Worm (Caenorhabditis elegans) whole organism, young adult: Measurements from ENCODE around the gene mrpl-35.

Experiments used
- C17E4.6 ChIP-seq: fragments of 200-800 bp; sonication (Bioruptor generic); IDR thresholded peaks from 2 replicates; pipeline ENCODE4 v1.3.6; 2022; ENCODE audit warnings: missing genetic modification reagents, missing genetic modification characterization, missing compliant biosample characterization
- F10E7.11 ChIP-seq: sonication (generic microtip); optimal IDR thresholded peaks from 2 replicates; lab custom pipeline; 2017; ENCODE audit warnings: mild to moderate bottlenecking, missing genetic modification characterization, moderate library complexity, missing compliant biosample characterization
- F23B12.7 ChIP-seq: sonication (generic microtip); optimal IDR thresholded peaks from 2 replicates; lab custom pipeline; 2017; ENCODE audit warnings: missing genetic modification characterization, mild to moderate bottlenecking, missing compliant biosample characterization, antibody characterized with exemption, moderate library complexity; ENCODE audit not compliant: insufficient read depth
- F33H1.4 ChIP-seq: fragments of 200-800 bp; sonication (Bioruptor generic); IDR thresholded peaks from 2 replicates; pipeline ENCODE4 v1.3.6; 2022; ENCODE audit warnings: missing genetic modification reagents, missing genetic modification characterization, missing compliant biosample characterization
- F37B4.10 ChIP-seq: fragments of 200-800 bp; sonication (Bioruptor generic); IDR thresholded peaks from 2 replicates; pipeline ENCODE4 v1.3.6; 2022; ENCODE audit warnings: missing genetic modification characterization, missing compliant biosample characterization
- F49E8.2 ChIP-seq: sonication (generic microtip); optimal IDR thresholded peaks from 3 replicates; lab custom pipeline; 2017; ENCODE audit warnings: missing genetic modification characterization, mild to moderate bottlenecking, missing compliant biosample characterization, antibody characterized with exemption, moderate library complexity; ENCODE audit not compliant: insufficient read depth
- F52B5.7 ChIP-seq: sonication (generic microtip); optimal IDR thresholded peaks from 2 replicates; lab custom pipeline; 2016; ENCODE audit warnings: mild to moderate bottlenecking, missing genetic modification characterization, missing compliant biosample characterization
- F55B11.4 ChIP-seq: sonication (generic microtip); optimal IDR thresholded peaks from 2 replicates; lab custom pipeline; 2016; ENCODE audit warnings: missing compliant biosample characterization, missing genetic modification characterization, borderline replicate concordance; ENCODE audit not compliant: insufficient read depth
- F57A8.1 ChIP-seq: fragments of 200-800 bp; sonication (Bioruptor generic); optimal IDR thresholded peaks from 2 replicates; lab custom pipeline; 2018; ENCODE audit warnings: mild to moderate bottlenecking, missing genetic modification characterization, moderate library complexity, missing compliant biosample characterization
- K11D2.4 ChIP-seq: fragments of 200-800 bp; sonication (Bioruptor generic); IDR thresholded peaks from 2 replicates; pipeline ENCODE4 v1.3.6; 2022; ENCODE audit warnings: missing genetic modification reagents, missing genetic modification characterization, missing compliant biosample characterization
- Y53G8AR.9 ChIP-seq: fragments of 200-800 bp; sonication (Bioruptor generic); conservative IDR thresholded peaks from 2 replicates; pipeline ENCODE4 v1.3.6; 2022; ENCODE audit warnings: missing genetic modification reagents, missing genetic modification characterization, missing compliant biosample characterization
- Y95B8A.8 ChIP-seq: fragments of 200-800 bp; sonication (Bioruptor generic); IDR thresholded peaks from 2 replicates; pipeline ENCODE4 v1.3.6; 2022; ENCODE audit warnings: missing genetic modification reagents, missing genetic modification characterization, missing compliant biosample characterization
- akir-1 ChIP-seq: fragments of 200-800 bp; sonication (Bioruptor generic); optimal IDR thresholded peaks from 2 replicates; lab custom pipeline; 2018; ENCODE audit warnings: mild to moderate bottlenecking, missing genetic modification characterization, moderate library complexity, missing compliant biosample characterization
- atf-7 ChIP-seq: sonication (generic microtip); optimal IDR thresholded peaks from 2 replicates; lab custom pipeline; 2017; ENCODE audit warnings: mild to moderate bottlenecking, missing genetic modification characterization, missing compliant biosample characterization
- bed-2 ChIP-seq: fragments of 200-800 bp; sonication (Bioruptor generic); IDR thresholded peaks from 2 replicates; pipeline ENCODE4 v1.3.6; 2022; ENCODE audit warnings: missing genetic modification reagents, missing genetic modification characterization, missing compliant biosample characterization
- cebp-2 ChIP-seq: fragments of 200-800 bp; sonication (Bioruptor generic); IDR thresholded peaks from 2 replicates; pipeline ENCODE4 v1.3.6; 2022; ENCODE audit warnings: missing genetic modification characterization, missing compliant biosample characterization
- ceh-100 ChIP-seq: fragments of 200-800 bp; sonication (Bioruptor generic); IDR thresholded peaks from 2 replicates; pipeline ENCODE4 v1.3.6; 2022; ENCODE audit warnings: missing genetic modification reagents, missing genetic modification characterization, missing compliant biosample characterization
- ceh-40 ChIP-seq: fragments of 200-800 bp; sonication (Bioruptor generic); IDR thresholded peaks from 2 replicates; pipeline ENCODE4 v1.3.6; 2022; ENCODE audit warnings: missing genetic modification characterization, missing compliant biosample characterization
- ceh-79 ChIP-seq: sonication (generic microtip); optimal IDR thresholded peaks from 2 replicates; lab custom pipeline; 2017; ENCODE audit warnings: mild to moderate bottlenecking, missing genetic modification characterization, missing compliant biosample characterization
- egl-18 ChIP-seq: fragments of 200-800 bp; sonication (Bioruptor generic); IDR thresholded peaks from 2 replicates; pipeline ENCODE4 v1.3.6; 2022; ENCODE audit warnings: missing genetic modification reagents, missing genetic modification characterization, missing compliant biosample characterization
- ekl-4 ChIP-seq: fragments of 200-800 bp; sonication (Bioruptor generic); IDR thresholded peaks from 2 replicates; pipeline ENCODE4 v1.3.6; 2022; ENCODE audit warnings: missing genetic modification reagents, missing genetic modification characterization, missing compliant biosample characterization
- hlh-12 ChIP-seq: sonication (generic microtip); optimal IDR thresholded peaks from 2 replicates; lab custom pipeline; 2016; ENCODE audit warnings: missing genetic modification characterization, missing compliant biosample characterization
- hlh-26 ChIP-seq: fragments of 200-800 bp; sonication (Bioruptor generic); conservative IDR thresholded peaks from 2 replicates; pipeline ENCODE4 v1.3.6; 2022; ENCODE audit warnings: missing genetic modification reagents, missing genetic modification characterization, missing compliant biosample characterization
- lin-54 ChIP-seq: fragments of 200-800 bp; sonication (Bioruptor generic); optimal IDR thresholded peaks from 2 replicates; lab custom pipeline; 2018; ENCODE audit warnings: mild to moderate bottlenecking, missing genetic modification characterization, missing compliant biosample characterization
- madf-10 ChIP-seq: sonication (generic microtip); optimal IDR thresholded peaks from 2 replicates; lab custom pipeline; 2016; ENCODE audit warnings: mild to moderate bottlenecking, missing genetic modification characterization, missing compliant biosample characterization
- mel-28 ChIP-seq: sonication (generic microtip); optimal IDR thresholded peaks from 2 replicates; lab custom pipeline; 2016; ENCODE audit warnings: borderline replicate concordance, mild to moderate bottlenecking, missing genetic modification characterization, missing compliant biosample characterization
- mes-4 ChIP-seq: sonication (generic microtip); optimal IDR thresholded peaks from 2 replicates; lab custom pipeline; 2016; ENCODE audit warnings: missing genotype, missing genetic modification characterization, missing compliant biosample characterization
- nfya-1 ChIP-seq: sonication (generic microtip); optimal IDR thresholded peaks from 2 replicates; lab custom pipeline; 2017; ENCODE audit warnings: antibody characterized with exemption, missing compliant biosample characterization, missing genetic modification characterization, borderline replicate concordance; ENCODE audit not compliant: insufficient read depth
- nfyb-1 ChIP-seq: fragments of 200-800 bp; sonication (Bioruptor generic); IDR thresholded peaks from 2 replicates; pipeline ENCODE4 v1.3.6; 2022; ENCODE audit warnings: missing genetic modification reagents, missing genetic modification characterization, missing compliant biosample characterization
- nhr-80 ChIP-seq: sonication (generic microtip); optimal IDR thresholded peaks from 2 replicates; lab custom pipeline; 2016; ENCODE audit warnings: missing genetic modification characterization, missing compliant biosample characterization
- rpc-1 ChIP-seq, 2 experiments: fragments of 150-350 bp in 1 of 2; sonication (generic microtip) in 1 of 2; optimal IDR thresholded peaks; 2 replicates each; lab custom pipeline; 2014 to 2018; ENCODE audit warnings: missing biosample characterization in 1 of 2, missing genetic modification characterization in 1 of 2, missing genetic modification reagents in 1 of 2, missing genotype in 1 of 2
- snpc-1.1 ChIP-seq: sonication (generic microtip); optimal IDR thresholded peaks from 2 replicates; lab custom pipeline; 2017; ENCODE audit warnings: missing genetic modification characterization, mild to moderate bottlenecking, missing compliant biosample characterization, antibody characterized with exemption, moderate library complexity, missing genotype, missing genetic modification reagents; ENCODE audit not compliant: insufficient read depth
- snpc-1.3 ChIP-seq: sonication (generic microtip); optimal IDR thresholded peaks from 2 replicates; lab custom pipeline; 2017; ENCODE audit warnings: missing genetic modification characterization, mild to moderate bottlenecking, missing compliant biosample characterization, antibody characterized with exemption, moderate library complexity, missing genotype, missing genetic modification reagents; ENCODE audit not compliant: insufficient read depth
- snpc-3.4 ChIP-seq: sonication (generic microtip); optimal IDR thresholded peaks from 2 replicates; lab custom pipeline; 2017; ENCODE audit warnings: missing genetic modification characterization, mild to moderate bottlenecking, missing compliant biosample characterization, antibody characterized with exemption, moderate library complexity, missing genotype, missing genetic modification reagents
- snpc-4 ChIP-seq, 5 experiments: fragments of 150-350 bp in 1 of 5; sonication (generic microtip) in 4 of 5; optimal IDR thresholded peaks; 2 replicates each; lab custom pipeline; 2014 to 2018; ENCODE audit warnings: missing genetic modification characterization in 5 of 5, missing biosample characterization in 3 of 5, antibody characterized with exemption in 2 of 5, mild to moderate bottlenecking in 2 of 5, missing compliant biosample characterization in 2 of 5, missing genotype in 2 of 5, moderate library complexity in 2 of 5, missing genetic modification reagents in 1 of 5
- sptf-2 ChIP-seq: fragments of 200-800 bp; sonication (Bioruptor generic); optimal IDR thresholded peaks from 2 replicates; lab custom pipeline; 2018; ENCODE audit warnings: mild to moderate bottlenecking, missing genetic modification characterization, missing compliant biosample characterization
- tbx-9 ChIP-seq: sonication (generic microtip); optimal IDR thresholded peaks from 2 replicates; lab custom pipeline; 2016; ENCODE audit warnings: borderline replicate concordance, missing genetic modification characterization, inconsistent platforms, missing compliant biosample characterization
- unc-130 ChIP-seq: sonication (generic microtip); optimal IDR thresholded peaks from 2 replicates; lab custom pipeline; 2016; ENCODE audit warnings: missing genetic modification reagents, missing genetic modification characterization, missing compliant biosample characterization
- unc-62 ChIP-seq: fragments of 150-350 bp; optimal IDR thresholded peaks from 2 replicates; lab custom pipeline; 2014; ENCODE audit warnings: missing biosample characterization, missing genetic modification reagents, missing genetic modification characterization
- ztf-25 ChIP-seq: fragments of 200-800 bp; sonication (Bioruptor generic); IDR thresholded peaks from 2 replicates; pipeline ENCODE4 v1.3.6; 2022; ENCODE audit warnings: missing genetic modification reagents, missing genetic modification characterization, missing compliant biosample characterization
- ztf-28 ChIP-seq: fragments of 200-800 bp; sonication (Bioruptor generic); IDR thresholded peaks from 2 replicates; pipeline ENCODE4 v1.3.6; 2022; ENCODE audit warnings: missing genetic modification reagents, missing genetic modification characterization, missing compliant biosample characterization
- ztf-3 ChIP-seq: fragments of 200-800 bp; sonication (Bioruptor generic); optimal IDR thresholded peaks from 2 replicates; lab custom pipeline; 2018; ENCODE audit warnings: mild to moderate bottlenecking, missing genetic modification characterization, missing compliant biosample characterization

mrpl-35 gene

ce11 chrIII:3480950-3481349 is 29.1 kb upstream of the mrpl-35 start:
- no peak for TF ChIP-seq nhr-80 (tag; lab: Kevin White, UChicago)

- TF ChIP-seq snpc-1.1 (no peak), F57A8.1 (GFP tag; lab: Kevin White, UChicago) (no peak), K11D2.4 (GFP tag; lab: Robert Waterston, UW) (no peak), F10E7.11 (tag; lab: Kevin White, UChicago) (no peak), madf-10 (tag; lab: Kevin White, UChicago) (no peak), ztf-3 (no peak), ztf-28 (no peak), F33H1.4 (GFP tag; lab: Robert Waterston, UW) (no peak), lin-54 (GFP tag; lab: Kevin White, UChicago) (no peak), nfyb-1 (GFP tag; lab: Robert Waterston, UW) (no peak), ztf-25 (GFP tag; lab: Robert Waterston, UW) (no peak), Y95B8A.8 (no peak), mes-4 (tag; lab: Kevin White, UChicago) (no peak), ceh-40 (GFP tag; lab: Robert Waterston, UW) (no peak), C17E4.6 (GFP tag; lab: Robert Waterston, UW) (no peak), mel-28 (no peak), tbx-9 (tag; lab: Kevin White, UChicago) (no peak)
These were observed 27.7 kb upstream of the mrpl-35 start, which contains the start of gene C34C12.6 for ce11 chrIII:3482291-3482690. Gene C34C12.6 (plus strand): TSS chrIII:3482591.

- no peak for TF ChIP-seq ceh-79
- no peak for TF ChIP-seq nfya-1
- TF ChIP-seq ceh-100 (GFP tag; lab: Robert Waterston, UW): no peak
- TF ChIP-seq bed-2 (GFP tag; lab: Robert Waterston, UW): no peak
- no peak for TF ChIP-seq F55B11.4 (tag; lab: Kevin White, UChicago)
- no peak for TF ChIP-seq hlh-12 (tag; lab: Kevin White, UChicago)
- TF ChIP-seq egl-18: no peak
- TF ChIP-seq F52B5.7 (tag; lab: Kevin White, UChicago): no peak
- TF ChIP-seq ztf-3: no peak
- no peak for TF ChIP-seq atf-7
These were observed 25.0 kb upstream of the mrpl-35 start for ce11 chrIII:3484995-3485394.

- TF ChIP-seq unc-130 (GFP tag; lab: Kevin White, UChicago): no peak
- no peak for TF ChIP-seq ceh-100 (GFP tag; lab: Robert Waterston, UW)
- TF ChIP-seq ceh-79: no peak
- no peak for TF ChIP-seq ztf-28
- no peak for TF ChIP-seq F23B12.7 (tag; lab: Kevin White, UChicago)
- no peak for TF ChIP-seq ekl-4 (GFP tag; lab: Robert Waterston, UW)
- no peak for TF ChIP-seq rpc-1 (optimal IDR thresholded peaks at IDR 0.05; lab: Kevin White, UChicago)
- TF ChIP-seq rpc-1 (tag; optimal IDR thresholded peaks at IDR 0.05; lab: Kevin White, UChicago): no peak
- no peak for TF ChIP-seq F57A8.1 (GFP tag; lab: Kevin White, UChicago)
These were observed 24.0 kb upstream of the mrpl-35 start for ce11 chrIII:3486055-3486454.

- TF ChIP-seq unc-62 (GFP tag; lab: Kevin White, UChicago) (no peak), snpc-3.4 (tag; lab: Kevin White, UChicago) (no peak), F49E8.2 (no peak), madf-10 (tag; lab: Kevin White, UChicago) (no peak), sptf-2 (GFP tag; lab: Kevin White, UChicago) (no peak), cebp-2 (GFP tag; lab: Robert Waterston, UW) (no peak), Y53G8AR.9 (GFP tag; lab: Robert Waterston, UW) (no peak), F57A8.1 (GFP tag; lab: Kevin White, UChicago) (no peak), snpc-1.3 (tag; lab: Kevin White, UChicago) (no peak), F37B4.10 (GFP tag; lab: Robert Waterston, UW) (no peak), snpc-4 (GFP tag; optimal IDR thresholded peaks at IDR 0.05; lab: Kevin White, UChicago) (no peak), snpc-4 (tag; optimal IDR thresholded peaks at IDR 0.05; lab: Kevin White, UChicago) (no peak), akir-1 (GFP tag; lab: Kevin White, UChicago) (no peak), hlh-26 (GFP tag; lab: Robert Waterston, UW) (no peak), ztf-3 (no peak)
These were observed 22.9 kb upstream of the mrpl-35 start for ce11 chrIII:3487133-3487532.
